Worm (Caenorhabditis elegans): ENCODE results near the gene sssh-1.

sssh-1 gene

ce11 chrX:14868200-14868599 is 7.6 kb upstream of the sssh-1 start, which contains the start of gene F31F6.1:
Gene F31F6.1, minus strand, starts transcription at chrX:14868300.
- no peak for TF ChIP-seq sem-2 (GFP tag; optimal IDR thresholded peaks at IDR 0.05)
- no peak for TF ChIP-seq mab-5 (tag; optimal IDR thresholded peaks at IDR 0.05)
- no peak for TF ChIP-seq nhr-2 (tag; optimal IDR thresholded peaks at IDR 0.05)
- TF ChIP-seq sptf-1 (tag; optimal IDR thresholded peaks at IDR 0.05): no peak
- TF ChIP-seq nhr-237 (tag; optimal IDR thresholded peaks at IDR 0.05): no peak
- TF ChIP-seq nhr-76 (tag; optimal IDR thresholded peaks at IDR 0.05): no peak
- no peak for TF ChIP-seq ham-2 (GFP tag; optimal IDR thresholded peaks at IDR 0.05)
- no peak for TF ChIP-seq pha-4 (tag; optimal IDR thresholded peaks at IDR 0.05)
- TF ChIP-seq tbx-8 (GFP tag; optimal IDR thresholded peaks at IDR 0.05): no peak
- TF ChIP-seq nhr-28 (tag; optimal IDR thresholded peaks at IDR 0.05): no peak
- TF ChIP-seq snpc-4 (tag; optimal IDR thresholded peaks at IDR 0.05): no peak
- TF ChIP-seq hlh-1 (tag; optimal IDR thresholded peaks at IDR 0.05): no peak
- no peak for TF ChIP-seq unc-62 (GFP tag; optimal IDR thresholded peaks at IDR 0.05)
- no peak for TF ChIP-seq drap-1 (GFP tag; optimal IDR thresholded peaks at IDR 0.05)
- no peak for TF ChIP-seq ztf-11 (tag; optimal IDR thresholded peaks at IDR 0.05)

ce11 chrX:14871780-14872179 is 4.0 kb upstream of the sssh-1 start, which contains the start of gene F31F6.2:
Gene F31F6.2, minus strand, starts transcription at chrX:14871880.
- TF ChIP-seq lin-32 (GFP tag; optimal IDR thresholded peaks at IDR 0.05) (no peak), lsy-2 (tag; optimal IDR thresholded peaks at IDR 0.05) (no peak), hlh-1 (tag; optimal IDR thresholded peaks at IDR 0.05) (no peak), mab-5 (tag; optimal IDR thresholded peaks at IDR 0.05) (no peak), ham-2 (GFP tag; optimal IDR thresholded peaks at IDR 0.05) (no peak), nhr-76 (tag; optimal IDR thresholded peaks at IDR 0.05) (no peak), unc-120 (tag; optimal IDR thresholded peaks at IDR 0.05; ENCODE audit: poor library complexity, severe bottlenecking) (no peak), elt-3 (tag; optimal IDR thresholded peaks at IDR 0.05) (no peak), mep-1 (tag; optimal IDR thresholded peaks at IDR 0.05) (no peak), flh-1 (GFP tag; optimal IDR thresholded peaks at IDR 0.05) (no peak), sem-2 (GFP tag; optimal IDR thresholded peaks at IDR 0.05) (no peak), cnd-1 (tag; optimal IDR thresholded peaks at IDR 0.05) (no peak), bed-3 (GFP tag; optimal IDR thresholded peaks at IDR 0.05) (no peak)

- TF ChIP-seq zip-8 (tag; optimal IDR thresholded peaks at IDR 0.05) (no peak), drap-1 (GFP tag; optimal IDR thresholded peaks at IDR 0.05) (no peak), ceh-39 (tag; optimal IDR thresholded peaks at IDR 0.05) (no peak), nhr-12 (tag; optimal IDR thresholded peaks at IDR 0.05) (no peak), nhr-237 (tag; optimal IDR thresholded peaks at IDR 0.05) (no peak), lin-13 (tag; optimal IDR thresholded peaks at IDR 0.05) (no peak), tbx-8 (GFP tag; optimal IDR thresholded peaks at IDR 0.05) (no peak), unc-120 (tag; optimal IDR thresholded peaks at IDR 0.05; ENCODE audit: poor library complexity, severe bottlenecking) (no peak), ceh-83 (GFP tag; optimal IDR thresholded peaks at IDR 0.05) (no peak), mep-1 (tag; optimal IDR thresholded peaks at IDR 0.05) (no peak), mab-5 (tag; optimal IDR thresholded peaks at IDR 0.05) (no peak), pha-4 (tag; optimal IDR thresholded peaks at IDR 0.05) (no peak), snpc-4 (tag; optimal IDR thresholded peaks at IDR 0.05) (no peak), lsy-2 (tag; optimal IDR thresholded peaks at IDR 0.05) (no peak)
Observed at ce11 chrX:14872817-14873469, 2.8 kb upstream of the sssh-1 start, which contains the start of gene F31F6.3. Gene F31F6.3, minus strand, starts transcription at chrX:14872867.

- TF ChIP-seq nhr-28 (tag; optimal IDR thresholded peaks at IDR 0.05): no peak
- TF ChIP-seq ceh-83 (GFP tag; optimal IDR thresholded peaks at IDR 0.05): peak; percentile 41
Observed at ce11 chrX:14877691-14878090, 1.9 kb downstream of the sssh-1 start.

- TF ChIP-seq blmp-1 (tag; optimal IDR thresholded peaks at IDR 0.05) (no peak), flh-1 (GFP tag; optimal IDR thresholded peaks at IDR 0.05) (no peak), ces-1 (GFP tag; optimal IDR thresholded peaks at IDR 0.05) (no peak), nhr-237 (tag; optimal IDR thresholded peaks at IDR 0.05) (no peak), nhr-12 (tag; optimal IDR thresholded peaks at IDR 0.05) (no peak), cnd-1 (tag; optimal IDR thresholded peaks at IDR 0.05) (no peak), nhr-76 (tag; optimal IDR thresholded peaks at IDR 0.05) (no peak), unc-120 (tag; optimal IDR thresholded peaks at IDR 0.05; ENCODE audit: poor library complexity, severe bottlenecking) (no peak), nhr-2 (tag; optimal IDR thresholded peaks at IDR 0.05) (no peak), elt-3 (tag; optimal IDR thresholded peaks at IDR 0.05) (no peak), zip-8 (tag; optimal IDR thresholded peaks at IDR 0.05) (no peak), drap-1 (GFP tag; optimal IDR thresholded peaks at IDR 0.05) (no peak), unc-39 (tag; optimal IDR thresholded peaks at IDR 0.05) (no peak), nhr-28 (tag; optimal IDR thresholded peaks at IDR 0.05) (no peak), lin-13 (tag; optimal IDR thresholded peaks at IDR 0.05) (no peak), ceh-83 (GFP tag; optimal IDR thresholded peaks at IDR 0.05) (no peak), sptf-1 (tag; optimal IDR thresholded peaks at IDR 0.05) (no peak), ceh-39 (tag; optimal IDR thresholded peaks at IDR 0.05) (no peak), M03D4.4 (tag; optimal IDR thresholded peaks at IDR 0.05) (no peak), lin-32 (GFP tag; optimal IDR thresholded peaks at IDR 0.05) (no peak)
Observed at ce11 chrX:14881119-14881518, 5.4 kb downstream of the sssh-1 start, which contains the start of gene flp-8. Gene flp-8, plus strand, starts transcription at chrX:14881419.
